Fruit fly (Drosophila melanogaster): ENCODE results near the gene SdicA.

SdicA gene

DNA sequence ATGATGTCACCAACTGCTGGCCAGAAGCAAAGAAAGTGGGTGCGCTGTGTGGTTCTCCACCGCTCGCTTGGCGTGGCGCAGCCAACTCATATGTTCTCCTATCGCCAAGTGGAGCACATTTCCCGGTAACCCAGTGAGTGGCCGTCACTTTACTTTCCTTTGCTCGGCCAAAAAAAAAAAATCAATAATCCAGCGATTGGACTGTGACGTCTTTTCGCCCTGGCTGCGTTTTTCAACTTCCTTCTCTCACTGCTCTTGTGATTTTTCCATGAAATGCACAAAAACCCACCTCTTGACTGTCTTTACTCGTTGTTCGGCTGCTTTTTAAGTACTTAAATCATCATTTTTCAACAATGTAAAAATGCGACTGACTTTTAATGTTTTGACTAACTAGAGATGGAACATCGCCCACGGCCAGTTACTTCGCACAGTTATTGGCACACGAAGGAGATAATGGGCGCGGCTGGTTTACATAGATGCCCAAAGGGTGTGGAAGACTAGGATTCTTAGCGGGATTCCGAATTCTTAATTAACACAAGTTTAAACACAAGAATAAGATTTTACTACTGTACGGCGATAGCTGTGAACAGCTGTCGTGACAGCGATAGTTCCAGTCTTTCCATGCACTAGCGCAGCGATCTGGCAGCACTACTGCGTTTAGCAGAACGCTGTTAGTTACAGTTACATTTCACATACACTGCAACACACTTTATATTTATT, 34.2 kb upstream of the SdicA start, which contains the start of gene sw (continued):
- TF ChIP-seq Lim3 (GFP tag; IDR thresholded peaks at IDR 0.05): no peak
- peak; percentile 78; the same call in 1 of the 3 replicates for TF ChIP-seq CG34422 (GFP tag; IDR thresholded peaks at IDR 0.05)
- no peak for TF ChIP-seq CG3407 (GFP tag; optimal IDR thresholded peaks at IDR 0.05)
- no peak for TF ChIP-seq eve (GFP tag; optimal IDR thresholded peaks at IDR 0.05)
- peak; percentile 62 for TF ChIP-seq YL-1 (GFP tag; optimal IDR thresholded peaks at IDR 0.05)
- peak; percentile 71 for TF ChIP-seq croc (GFP tag; conservative IDR thresholded peaks at IDR 0.05)
- TF ChIP-seq CG10654 (GFP tag; optimal IDR thresholded peaks at IDR 0.05): peak; percentile 24
- TF ChIP-seq CG17829 (tag; optimal IDR thresholded peaks at IDR 0.05): peak; percentile 62
- TF ChIP-seq scrt (GFP tag; optimal IDR thresholded peaks at IDR 0.05): no peak
- no peak for TF ChIP-seq lov (optimal IDR thresholded peaks at IDR 0.05)
- TF ChIP-seq lov (GFP tag; IDR thresholded peaks at IDR 0.05): no peak
- peak; percentile 63 for TF ChIP-seq twi (tag; optimal IDR thresholded peaks at IDR 0.05)
- no peak for TF ChIP-seq CG12104 (GFP tag; optimal IDR thresholded peaks at IDR 0.05)
- TF ChIP-seq Ets65A (GFP tag): peak; percentile 98
- TF ChIP-seq CG31388 (GFP tag; optimal IDR thresholded peaks at IDR 0.05): no peak
- peak; percentile 37 for TF ChIP-seq CG16863 (GFP tag; optimal IDR thresholded peaks at IDR 0.05)
- TF ChIP-seq Mad (GFP tag; optimal IDR thresholded peaks at IDR 0.05): peak; percentile 45
- TF ChIP-seq HLH4C (GFP tag; IDR thresholded peaks at IDR 0.05; ENCODE audit: partially characterized antibody): peak; percentile 82
- peak; percentile 13 for TF ChIP-seq CG3065 (GFP tag; optimal IDR thresholded peaks at IDR 0.05)
- TF ChIP-seq knrl (GFP tag; IDR thresholded peaks at IDR 0.05; ENCODE audit: partially characterized antibody): peak; percentile 97
- peak; percentile 62 for TF ChIP-seq Ada2b (GFP tag; IDR thresholded peaks at IDR 0.05)
- peak in 1 of 3 experiments; percentile 69 for TF ChIP-seq lola (GFP tag; optimal IDR thresholded peaks at IDR 0.05)
- TF ChIP-seq dimm (GFP tag; IDR thresholded peaks at IDR 0.05): no peak
- TF ChIP-seq gt (GFP tag; IDR thresholded peaks at IDR 0.05): no peak
- no peak for TF ChIP-seq luna (GFP tag; optimal IDR thresholded peaks at IDR 0.05)
- TF ChIP-seq Dref (GFP tag; IDR thresholded peaks at IDR 0.05): peak; percentile 54
- TF ChIP-seq CG10147 (GFP tag; optimal IDR thresholded peaks at IDR 0.05): peak; percentile 46
- peak; percentile 52 for TF ChIP-seq fu2 (GFP tag; optimal IDR thresholded peaks at IDR 0.05)
- TF ChIP-seq hbn (GFP tag; IDR thresholded peaks at IDR 0.05; ENCODE audit: partially characterized antibody): peak; percentile 91
- peak; percentile 95 for TF ChIP-seq Dll (GFP tag; IDR thresholded peaks at IDR 0.05; ENCODE audit: partially characterized antibody)
- TF ChIP-seq CG31441 (GFP tag; IDR thresholded peaks at IDR 0.05): 0 out of 2 replicates have a peak, but pooled peaks have one; percentile 50
- TF ChIP-seq CG4854 (GFP tag; optimal IDR thresholded peaks at IDR 0.05): no peak
- TF ChIP-seq CG9797 (GFP tag; optimal IDR thresholded peaks at IDR 0.05): peak; percentile 11
- no peak for TF ChIP-seq tup (GFP tag; optimal IDR thresholded peaks at IDR 0.05)
- no peak for TF ChIP-seq CG7357 (GFP tag; IDR thresholded peaks at IDR 0.05)
- peak; percentile 48 for TF ChIP-seq CG8089 (GFP tag; optimal IDR thresholded peaks at IDR 0.05)
- TF ChIP-seq en (GFP tag; optimal IDR thresholded peaks at IDR 0.05): no peak
- TF ChIP-seq CG9609 (GFP tag; optimal IDR thresholded peaks at IDR 0.05): peak; percentile 40
- peak; percentile 85 for TF ChIP-seq CG9215 (GFP tag; IDR thresholded peaks at IDR 0.05)
- 0 out of 2 replicates have a peak, but pooled peaks have one; percentile 36 for TF ChIP-seq sens-2 (GFP tag; IDR thresholded peaks at IDR 0.05)
- TF ChIP-seq vvl (GFP tag; IDR thresholded peaks at IDR 0.05): peak; percentile 54
- no peak for TF ChIP-seq CG17612 (GFP tag; IDR thresholded peaks at IDR 0.05)
- TF ChIP-seq CG11560 (tag; IDR thresholded peaks at IDR 0.05): peak; percentile 54; the same call in 2 of the 3 replicates
- peak; percentile 6 for TF ChIP-seq CG2202 (tag; optimal IDR thresholded peaks at IDR 0.05)
- TF ChIP-seq CG1602 (GFP tag; optimal IDR thresholded peaks at IDR 0.05): peak; percentile 25
- TF ChIP-seq HLH3B (GFP tag; IDR thresholded peaks at IDR 0.05): peak; percentile 22; the same call in 1 of the 2 replicates
- TF ChIP-seq Sin3A (optimal IDR thresholded peaks at IDR 0.05): peak; percentile 87
- TF ChIP-seq CG4730 (GFP tag; IDR thresholded peaks at IDR 0.05): peak; percentile 27; the same call in 1 of the 2 replicates
- TF ChIP-seq dmrt99B (tag; optimal IDR thresholded peaks at IDR 0.05): peak; percentile 53
- TF ChIP-seq Oaz (GFP tag; IDR thresholded peaks at IDR 0.05): peak; percentile 35; the same call in 1 of the 2 replicates

Data from whole organism, embryonic.